Worm (Caenorhabditis elegans): ENCODE measurements around the gene F41C3.1.

ce11 chrII:4748374-4748773 lies 3.7 kb upstream of the F41C3.1 start:
- TF ChIP-seq pqm-1 (tag; optimal IDR thresholded peaks at IDR 0.05) = no peak
- no peak for TF ChIP-seq hlh-13 (GFP tag; optimal IDR thresholded peaks at IDR 0.05)
- no peak for TF ChIP-seq nhr-232 (tag; optimal IDR thresholded peaks at IDR 0.05)
- no peak for TF ChIP-seq ceh-2 (tag; optimal IDR thresholded peaks at IDR 0.05)
- no peak for TF ChIP-seq ama-1 (optimal IDR thresholded peaks at IDR 0.05)
- no peak for TF ChIP-seq tbx-2 (tag; optimal IDR thresholded peaks at IDR 0.05)
- TF ChIP-seq nfya-1 (tag; optimal IDR thresholded peaks at IDR 0.05) = no peak
- no peak for TF ChIP-seq fkh-6 (tag; optimal IDR thresholded peaks at IDR 0.05)
- no peak for TF ChIP-seq hlh-30 (tag; optimal IDR thresholded peaks at IDR 0.05; ENCODE audit: insufficient read depth)
- TF ChIP-seq dve-1 (tag; optimal IDR thresholded peaks at IDR 0.05) = no peak
- TF ChIP-seq K09A11.1 (tag; optimal IDR thresholded peaks at IDR 0.05; ENCODE audit: insufficient read depth) = no peak
- TF ChIP-seq unc-55 (GFP tag; optimal IDR thresholded peaks at IDR 0.05) = no peak
- TF ChIP-seq hlh-15 (tag; optimal IDR thresholded peaks at IDR 0.05) = no peak
